Fruit fly (Drosophila melanogaster): ENCODE measurements around the gene asun.
A peak's percentile ranks its signal among the peaks of the same experiment; 100 is the strongest.

Gene asun

dm6 chr3R:16214474-16215318, 49.4 kb upstream of the asun start:
- no peak for TF ChIP-seq Blimp-1 (GFP tag; optimal IDR thresholded peaks at IDR 0.05)
- no peak for TF ChIP-seq CG6854 (GFP tag; optimal IDR thresholded peaks at IDR 0.05)
- peak; percentile 24 for TF ChIP-seq Hr39 (GFP tag; optimal IDR thresholded peaks at IDR 0.05)
- TF ChIP-seq eg (GFP tag; IDR thresholded peaks at IDR 0.05) = no peak
- peak; percentile 83 for TF ChIP-seq Eip78C (GFP tag)
- peak; percentile 2 for TF ChIP-seq CG31627 (GFP tag; optimal IDR thresholded peaks at IDR 0.05)
- no peak for TF ChIP-seq CG8119 (GFP tag; IDR thresholded peaks at IDR 0.05)
- no peak for TF ChIP-seq CG8632 (GFP tag; optimal IDR thresholded peaks at IDR 0.05)
- TF ChIP-seq CG16779 (tag; optimal IDR thresholded peaks at IDR 0.05) = no peak
- no peak for TF ChIP-seq CG11762 (GFP tag; optimal IDR thresholded peaks at IDR 0.05; ENCODE audit: insufficient read depth)
- TF ChIP-seq Ets21C (GFP tag; optimal IDR thresholded peaks at IDR 0.05) = no peak
- TF ChIP-seq Lpt (GFP tag; optimal IDR thresholded peaks at IDR 0.05) = no peak
- TF ChIP-seq esn (GFP tag; optimal IDR thresholded peaks at IDR 0.05) = peak; percentile 51
- TF ChIP-seq CG7368 (GFP tag; optimal IDR thresholded peaks at IDR 0.05) = no peak
- no peak for TF ChIP-seq CG34406 (GFP tag; optimal IDR thresholded peaks at IDR 0.05)
- peak; percentile 23 for TF ChIP-seq CG10669 (GFP tag; optimal IDR thresholded peaks at IDR 0.05)
- TF ChIP-seq ss (GFP tag; optimal IDR thresholded peaks at IDR 0.05) = no peak
- TF ChIP-seq net (GFP tag; optimal IDR thresholded peaks at IDR 0.05) = peak; percentile 21
- TF ChIP-seq CG15336 (GFP tag; IDR thresholded peaks at IDR 0.05) = no peak
- peak; percentile 59 for TF ChIP-seq CG32006 (GFP tag; optimal IDR thresholded peaks at IDR 0.05)
- TF ChIP-seq CG9139 (GFP tag; optimal IDR thresholded peaks at IDR 0.05) = no peak
- peak; percentile 31 for TF ChIP-seq CG10631 (GFP tag; optimal IDR thresholded peaks at IDR 0.05)
- TF ChIP-seq CG3032 (tag; optimal IDR thresholded peaks at IDR 0.05) = peak; percentile 36
- no peak for TF ChIP-seq CG8319 (GFP tag; optimal IDR thresholded peaks at IDR 0.05)
- TF ChIP-seq CG11902 (GFP tag; optimal IDR thresholded peaks at IDR 0.05) = no peak
- peak; percentile 17 for TF ChIP-seq cyc (GFP tag; optimal IDR thresholded peaks at IDR 0.05)
- TF ChIP-seq Smox (GFP tag; optimal IDR thresholded peaks at IDR 0.05) = peak; percentile 18
- TF ChIP-seq fd59A (GFP tag; optimal IDR thresholded peaks at IDR 0.05) = no peak
- TF ChIP-seq CG6163 (GFP tag; IDR thresholded peaks at IDR 0.05) = no peak; the same call in 2 of the 3 replicates
- TF ChIP-seq fd85E (GFP tag; optimal IDR thresholded peaks at IDR 0.05) = no peak
- TF ChIP-seq lz (GFP tag; optimal IDR thresholded peaks at IDR 0.05) = peak; percentile 15
- no peak for TF ChIP-seq vri (GFP tag; optimal IDR thresholded peaks at IDR 0.05)
- peak; percentile 4 for TF ChIP-seq Sox102F (GFP tag; optimal IDR thresholded peaks at IDR 0.05)
- TF ChIP-seq CG11294 (GFP tag; IDR thresholded peaks at IDR 0.05) = no peak
- TF ChIP-seq salr (GFP tag; optimal IDR thresholded peaks at IDR 0.05) = peak in 1 of 2 experiments; percentile 41
- no peak for TF ChIP-seq fkh (GFP tag; optimal IDR thresholded peaks at IDR 0.05)
- no peak for TF ChIP-seq Sox15 (GFP tag; optimal IDR thresholded peaks at IDR 0.05)
- TF ChIP-seq Hr38 (GFP tag; optimal IDR thresholded peaks at IDR 0.05) = no peak
- no peak for TF ChIP-seq achi (GFP tag; optimal IDR thresholded peaks at IDR 0.05)
- peak; percentile 19 for TF ChIP-seq CG6276 (GFP tag; optimal IDR thresholded peaks at IDR 0.05)
- no peak for TF ChIP-seq acj6 (GFP tag; optimal IDR thresholded peaks at IDR 0.05)
- TF ChIP-seq topi (GFP tag; optimal IDR thresholded peaks at IDR 0.05) = peak; percentile 31
- TF ChIP-seq svp (GFP tag) = peak; percentile 73
- TF ChIP-seq CG1621 (tag; optimal IDR thresholded peaks at IDR 0.05) = no peak
- TF ChIP-seq Ets96B (tag; optimal IDR thresholded peaks at IDR 0.05) = peak; percentile 27
- TF ChIP-seq Met (GFP tag; optimal IDR thresholded peaks at IDR 0.05) = peak; percentile 24
- peak; percentile 5 for TF ChIP-seq Sox14 (GFP tag; optimal IDR thresholded peaks at IDR 0.05)
- TF ChIP-seq CG6808 (GFP tag; optimal IDR thresholded peaks at IDR 0.05) = peak; percentile 29
- TF ChIP-seq CG6792 (GFP tag; optimal IDR thresholded peaks at IDR 0.05) = no peak
- TF ChIP-seq OdsH (GFP tag; optimal IDR thresholded peaks at IDR 0.05) = peak; percentile 47
- TF ChIP-seq spab (GFP tag; optimal IDR thresholded peaks at IDR 0.05) = peak; percentile 21
